Worm (Caenorhabditis elegans) whole organism, late embryonic: ENCODE measurements around the gene F09F9.2.

ENCODE experiments used
- F13H6.1 ChIP-seq: sonication (generic microtip); optimal IDR thresholded peaks from 2 replicates; lab custom pipeline; 2016; ENCODE audit warnings: missing genetic modification characterization, missing compliant biosample characterization
- K09A11.1 ChIP-seq: sonication (generic microtip); optimal IDR thresholded peaks from 2 replicates; lab custom pipeline; 2017; ENCODE audit warnings: antibody characterized with exemption, mild to moderate bottlenecking, missing genetic modification characterization, missing compliant biosample characterization; ENCODE audit not compliant: insufficient read depth
- T23F11.4 ChIP-seq: fragments of 200-800 bp; sonication (Bioruptor generic); optimal IDR thresholded peaks from 2 replicates; lab custom pipeline; 2018; ENCODE audit warnings: mild to moderate bottlenecking, missing genetic modification characterization, missing compliant biosample characterization
- ama-1 ChIP-seq: fragments of 150-350 bp; optimal IDR thresholded peaks from 2 replicates; lab custom pipeline; 2014
- ceh-14 ChIP-seq: sonication (generic microtip); optimal IDR thresholded peaks from 2 replicates; lab custom pipeline; 2016; ENCODE audit warnings: missing genotype, missing genetic modification characterization, missing compliant biosample characterization
- ceh-19 ChIP-seq: fragments of 200-800 bp; sonication (Bioruptor generic); optimal IDR thresholded peaks from 2 replicates; lab custom pipeline; 2018; ENCODE audit warnings: mild to moderate bottlenecking, missing genetic modification characterization, missing compliant biosample characterization
- ceh-2 ChIP-seq: sonication (generic microtip); optimal IDR thresholded peaks from 2 replicates; lab custom pipeline; 2016; ENCODE audit warnings: missing genotype, missing genetic modification characterization, missing compliant biosample characterization
- ceh-30 ChIP-seq: fragments of 150-350 bp; optimal IDR thresholded peaks from 2 replicates; lab custom pipeline; 2014; ENCODE audit warnings: missing biosample characterization, missing genetic modification characterization
- ceh-31 ChIP-seq: sonication (generic microtip); optimal IDR thresholded peaks from 2 replicates; lab custom pipeline; 2016; ENCODE audit warnings: missing genetic modification characterization, missing compliant biosample characterization
- ceh-34 ChIP-seq: sonication (generic microtip); optimal IDR thresholded peaks from 2 replicates; lab custom pipeline; 2016; ENCODE audit warnings: mild to moderate bottlenecking, missing genetic modification characterization, missing compliant biosample characterization
- ceh-45 ChIP-seq: fragments of 200-800 bp; sonication (Bioruptor generic); IDR thresholded peaks from 2 replicates; pipeline ENCODE4 v1.3.6; 2022; ENCODE audit warnings: missing genetic modification reagents, missing genetic modification characterization, missing compliant biosample characterization
- ceh-48 ChIP-seq: sonication (generic microtip); optimal IDR thresholded peaks from 2 replicates; lab custom pipeline; 2016; ENCODE audit warnings: missing genetic modification characterization, inconsistent platforms, missing compliant biosample characterization
- ceh-6 ChIP-seq: fragments of 200-800 bp; sonication (Bioruptor generic); optimal IDR thresholded peaks from 2 replicates; lab custom pipeline; 2018; ENCODE audit warnings: mild to moderate bottlenecking, missing genetic modification characterization, missing compliant biosample characterization
- ceh-9 ChIP-seq: sonication (generic microtip); optimal IDR thresholded peaks from 2 replicates; lab custom pipeline; 2016; ENCODE audit warnings: mild to moderate bottlenecking, missing genetic modification characterization, inconsistent platforms, missing compliant biosample characterization
- che-1 ChIP-seq: sonication (generic microtip); optimal IDR thresholded peaks from 2 replicates; lab custom pipeline; 2016; ENCODE audit warnings: mild to moderate bottlenecking, missing genetic modification characterization, missing compliant biosample characterization
- elt-4 ChIP-seq: sonication (generic microtip); optimal IDR thresholded peaks from 2 replicates; lab custom pipeline; 2016; ENCODE audit warnings: missing genetic modification characterization, missing compliant biosample characterization
- eyg-1 ChIP-seq: sonication (generic microtip); optimal IDR thresholded peaks from 2 replicates; lab custom pipeline; 2016; ENCODE audit warnings: missing genotype, missing genetic modification characterization, missing compliant biosample characterization
- fkh-10 ChIP-seq: fragments of 150-350 bp; optimal IDR thresholded peaks from 2 replicates; lab custom pipeline; 2014; ENCODE audit warnings: missing biosample characterization, missing genetic modification reagents, missing genetic modification characterization
- fkh-6 ChIP-seq: sonication (generic microtip); optimal IDR thresholded peaks from 2 replicates; lab custom pipeline; 2016; ENCODE audit warnings: missing genetic modification characterization, missing compliant biosample characterization
- gmeb-2 ChIP-seq: sonication (generic microtip); optimal IDR thresholded peaks from 2 replicates; lab custom pipeline; 2016; ENCODE audit warnings: missing genetic modification characterization, inconsistent platforms, missing compliant biosample characterization
- hlh-30 ChIP-seq: sonication (generic microtip); optimal IDR thresholded peaks from 2 replicates; lab custom pipeline; 2017; ENCODE audit warnings: antibody characterized with exemption, missing genetic modification characterization, missing compliant biosample characterization; ENCODE audit not compliant: insufficient read depth
- hlh-6 ChIP-seq: sonication (generic microtip); optimal IDR thresholded peaks from 2 replicates; lab custom pipeline; 2016; ENCODE audit warnings: missing genotype, missing genetic modification characterization, missing compliant biosample characterization
- hlh-8 ChIP-seq: sonication (generic microtip); optimal IDR thresholded peaks from 2 replicates; lab custom pipeline; 2016; ENCODE audit warnings: missing genotype, missing genetic modification characterization, missing compliant biosample characterization
- lim-6 ChIP-seq: sonication (generic microtip); optimal IDR thresholded peaks from 2 replicates; lab custom pipeline; 2016; ENCODE audit warnings: missing genetic modification characterization, missing compliant biosample characterization
- madf-2 ChIP-seq: sonication (generic microtip); optimal IDR thresholded peaks from 2 replicates; lab custom pipeline; 2017; ENCODE audit warnings: missing genetic modification characterization, missing compliant biosample characterization
- nfya-1 ChIP-seq: sonication (generic microtip); optimal IDR thresholded peaks from 2 replicates; lab custom pipeline; 2017; ENCODE audit warnings: missing genetic modification characterization, mild to moderate bottlenecking, missing compliant biosample characterization, antibody characterized with exemption, moderate library complexity
- nhr-11 ChIP-seq: fragments of 150-350 bp; optimal IDR thresholded peaks from 2 replicates; lab custom pipeline; 2014; ENCODE audit warnings: missing biosample characterization, missing genetic modification characterization
- nhr-232 ChIP-seq: sonication (generic microtip); optimal IDR thresholded peaks from 2 replicates; lab custom pipeline; 2016; ENCODE audit warnings: missing genetic modification characterization, missing compliant biosample characterization
- pag-3 ChIP-seq: sonication (generic microtip); optimal IDR thresholded peaks from 2 replicates; lab custom pipeline; 2016; ENCODE audit warnings: missing compliant biosample characterization, missing genetic modification characterization, borderline replicate concordance
- pat-9 ChIP-seq: fragments of 200-800 bp; sonication (Bioruptor generic); optimal IDR thresholded peaks from 2 replicates; lab custom pipeline; 2018; ENCODE audit warnings: mild to moderate bottlenecking, missing genetic modification characterization, moderate library complexity, missing compliant biosample characterization
- ref-2 ChIP-seq: sonication (generic microtip); optimal IDR thresholded peaks from 2 replicates; lab custom pipeline; 2016; ENCODE audit warnings: missing genetic modification characterization, missing compliant biosample characterization
- sdc-2 ChIP-seq: sonication (generic microtip); optimal IDR thresholded peaks from 2 replicates; lab custom pipeline; 2016; ENCODE audit warnings: missing genotype, missing genetic modification characterization, missing compliant biosample characterization
- sox-2 ChIP-seq: fragments of 200-800 bp; sonication (Bioruptor generic); IDR thresholded peaks from 2 replicates; pipeline ENCODE4 v1.3.6; 2022; ENCODE audit warnings: missing genetic modification reagents, missing genetic modification characterization, missing compliant biosample characterization
- tbx-2 ChIP-seq: sonication (generic microtip); optimal IDR thresholded peaks from 2 replicates; lab custom pipeline; 2016; ENCODE audit warnings: missing genetic modification characterization, missing compliant biosample characterization
- ttx-3 ChIP-seq: sonication (generic microtip); optimal IDR thresholded peaks from 2 replicates; lab custom pipeline; 2016; ENCODE audit warnings: missing genetic modification reagents, missing genetic modification characterization, missing compliant biosample characterization
- unc-3 ChIP-seq, 2 experiments: fragments of 200-800 bp in 1 of 2; sonication (Bioruptor generic) in 1 of 2; sonication (generic microtip) in 1 of 2; conservative IDR thresholded peaks in 1 of 2; optimal IDR thresholded peaks in 1 of 2; 2 replicates each; pipeline versions ENCODE4 v1.3.6 to Lab custom; 2016 to 2022; ENCODE audit warnings: missing compliant biosample characterization in 2 of 2, missing genetic modification characterization in 2 of 2, missing genetic modification reagents in 1 of 2
- unc-42 ChIP-seq: sonication (generic microtip); optimal IDR thresholded peaks from 2 replicates; lab custom pipeline; 2016; ENCODE audit warnings: missing genotype, missing genetic modification characterization, missing compliant biosample characterization
- unc-55 ChIP-seq: sonication (generic microtip); optimal IDR thresholded peaks from 2 replicates; lab custom pipeline; 2017; ENCODE audit warnings: missing biosample characterization, missing genetic modification reagents, missing genetic modification characterization

Gene F09F9.2

DNA sequence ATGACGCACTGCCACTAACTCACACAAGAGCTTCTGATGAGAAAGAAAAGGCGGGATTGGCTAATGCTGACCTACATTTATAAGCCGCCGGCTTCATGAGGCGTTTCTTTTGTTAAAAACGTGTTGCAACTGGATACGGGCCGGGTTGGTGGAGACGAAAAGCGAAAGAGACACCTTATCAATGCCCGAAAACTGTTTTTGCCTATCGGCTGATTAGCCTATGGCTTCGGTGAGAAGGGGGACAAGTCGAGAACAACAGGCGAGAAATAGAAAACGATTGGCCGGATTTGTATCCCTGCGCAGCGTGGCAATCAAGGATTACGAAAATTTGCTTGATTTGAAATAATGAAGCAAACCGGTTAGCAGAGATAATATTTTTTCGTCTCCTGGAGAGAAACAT, at the start of gene F09F9.2:
Gene F09F9.2, minus strand, starts transcription at position 25 of the 400 bp plus-strand sequence.
- TF ChIP-seq nfya-1 (tag; lab: Kevin White, UChicago) (no peak), K09A11.1 (no peak), ceh-30 (tag; lab: Kevin White, UChicago) (no peak), nhr-232 (tag; lab: Kevin White, UChicago) (no peak), T23F11.4 (GFP tag; lab: Kevin White, UChicago) (no peak), ttx-3 (tag; lab: Kevin White, UChicago) (no peak), sox-2 (GFP tag; lab: Robert Waterston, UW) (no peak), fkh-6 (no peak), unc-3 (GFP tag; conservative IDR thresholded peaks at IDR 0.05; lab: Robert Waterston, UW) (no peak), unc-3 (tag; optimal IDR thresholded peaks at IDR 0.05; lab: Kevin White, UChicago) (no peak), F13H6.1 (tag; lab: Kevin White, UChicago) (no peak), ceh-34 (tag; lab: Kevin White, UChicago) (no peak), ceh-14 (tag; lab: Kevin White, UChicago) (no peak), unc-55 (GFP tag; lab: Kevin White, UChicago) (no peak), fkh-10 (GFP tag; lab: Kevin White, UChicago) (no peak), ceh-45 (no peak), ama-1 (lab: Kevin White, UChicago) (no peak), ref-2 (no peak), elt-4 (tag; lab: Kevin White, UChicago) (no peak), ceh-48 (no peak)

ce11 chrX:4159929-4160328, 48.7 kb upstream of the F09F9.2 start:
- no peak for TF ChIP-seq F13H6.1 (tag; lab: Kevin White, UChicago)
- no peak for TF ChIP-seq ceh-19 (GFP tag; lab: Kevin White, UChicago)
- no peak for TF ChIP-seq tbx-2
- TF ChIP-seq eyg-1 (tag; lab: Kevin White, UChicago) = no peak
- no peak for TF ChIP-seq ceh-6
- TF ChIP-seq ceh-34 (tag; lab: Kevin White, UChicago) = no peak
- TF ChIP-seq elt-4 (tag; lab: Kevin White, UChicago) = no peak
- TF ChIP-seq ceh-30 (tag; lab: Kevin White, UChicago) = no peak
- TF ChIP-seq sox-2 (GFP tag; lab: Robert Waterston, UW) = no peak
- no peak for TF ChIP-seq ceh-9 (tag; lab: Kevin White, UChicago)

DNA sequence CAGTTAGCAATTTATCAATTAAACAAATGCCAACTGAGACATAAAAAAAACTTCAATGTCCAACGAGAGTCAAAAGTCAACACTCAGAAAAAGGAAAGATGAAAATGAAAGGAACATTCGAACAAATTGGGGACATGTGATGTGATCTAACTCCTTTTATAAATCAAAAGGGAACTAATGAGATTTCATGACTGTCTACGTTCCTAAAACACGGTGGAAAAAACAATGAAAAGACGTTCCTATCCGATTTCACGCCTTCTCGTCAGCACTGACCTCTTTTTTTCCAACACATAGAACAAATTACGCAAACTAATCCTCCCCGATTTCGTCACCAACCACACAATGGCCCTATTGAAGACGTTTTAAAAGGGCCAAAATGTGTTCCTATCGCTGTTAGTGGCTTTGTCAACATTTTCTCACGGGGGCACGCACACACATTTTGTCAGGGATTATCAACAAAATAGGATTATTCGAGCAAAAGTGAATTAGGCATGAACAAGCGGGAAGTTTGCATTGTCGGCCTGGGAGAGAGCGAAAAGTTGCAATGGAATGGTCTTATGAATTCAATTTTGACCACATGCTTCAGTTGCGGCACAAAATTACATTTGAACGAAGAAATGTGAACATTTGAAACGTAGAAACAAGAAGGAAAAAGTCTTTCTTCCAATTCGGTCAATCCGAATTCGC, 48.1 kb upstream of the F09F9.2 start:
- TF ChIP-seq ceh-6 = no peak
- no peak for TF ChIP-seq madf-2
- peak; percentile 93 for TF ChIP-seq unc-42 (tag; lab: Kevin White, UChicago)

- TF ChIP-seq ceh-2 (tag; lab: Kevin White, UChicago) (peak; percentile 5), F13H6.1 (tag; lab: Kevin White, UChicago) (no peak), unc-55 (GFP tag; lab: Kevin White, UChicago) (peak; percentile 96), ceh-31 (tag; lab: Kevin White, UChicago) (peak; percentile 42), gmeb-2 (no peak), hlh-30 (tag; lab: Kevin White, UChicago) (peak; percentile 52), nfya-1 (tag; lab: Kevin White, UChicago) (peak; percentile 17), ceh-48 (no peak), tbx-2 (peak; percentile 41), ref-2 (peak; percentile 28)
- TF ChIP-seq, all 69 proteins: peak for 7
Measured at ce11 chrX:4157896-4158295, 46.7 kb upstream of the F09F9.2 start.

DNA sequence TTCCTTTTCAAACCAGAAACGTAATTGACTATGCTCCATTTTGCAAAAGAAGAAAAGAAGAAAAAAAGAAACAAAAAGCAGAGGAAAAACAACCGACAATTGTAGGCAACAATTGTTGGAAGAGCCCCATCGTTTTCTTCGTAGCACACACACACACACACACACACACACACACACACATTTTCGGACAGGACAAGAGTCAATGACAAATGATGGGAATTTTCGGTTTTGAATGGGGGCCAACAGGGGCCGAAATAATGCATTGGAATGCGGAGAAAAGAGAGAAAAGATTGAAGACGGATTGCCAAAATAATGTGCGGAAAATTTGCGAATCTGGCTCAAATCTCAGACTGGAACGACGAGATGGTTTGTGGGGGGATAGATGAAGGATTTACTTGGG, 43.5 kb upstream of the F09F9.2 start:
- TF ChIP-seq hlh-8 (tag; lab: Kevin White, UChicago) = no peak
- TF ChIP-seq nhr-11 (tag; lab: Kevin White, UChicago) = no peak
- TF ChIP-seq lim-6 (tag; lab: Kevin White, UChicago) = no peak
- TF ChIP-seq sdc-2 (tag; lab: Kevin White, UChicago) = no peak
- TF ChIP-seq ceh-45 = no peak
- no peak for TF ChIP-seq ceh-30 (tag; lab: Kevin White, UChicago)
- TF ChIP-seq hlh-6 = no peak
- TF ChIP-seq elt-4 (tag; lab: Kevin White, UChicago) = no peak
- no peak for TF ChIP-seq che-1 (tag; lab: Kevin White, UChicago)
- no peak for TF ChIP-seq F13H6.1 (tag; lab: Kevin White, UChicago)
- no peak for TF ChIP-seq pat-9
- no peak for TF ChIP-seq pag-3 (tag; lab: Kevin White, UChicago)
- no peak for TF ChIP-seq ref-2
